Worm (Caenorhabditis elegans) whole organism, young adult: ENCODE measurements around the gene F53H2.1.

Experiments
- D2030.7 ChIP-seq: fragments of 200-800 bp; sonication (Bioruptor generic); IDR thresholded peaks from 2 replicates; pipeline ENCODE4 v1.3.6; 2022; ENCODE audit warnings: missing genetic modification reagents, missing genetic modification characterization, missing compliant biosample characterization
- F49E8.2 ChIP-seq: sonication (generic microtip); optimal IDR thresholded peaks from 3 replicates; lab custom pipeline; 2017; ENCODE audit warnings: missing genetic modification characterization, mild to moderate bottlenecking, missing compliant biosample characterization, antibody characterized with exemption, moderate library complexity; ENCODE audit not compliant: insufficient read depth
- attf-6 ChIP-seq: fragments of 200-800 bp; sonication (Bioruptor generic); IDR thresholded peaks from 2 replicates; pipeline ENCODE4 v1.3.6; 2022; ENCODE audit warnings: missing genetic modification reagents, missing genetic modification characterization, missing compliant biosample characterization
- ccch-3 ChIP-seq: fragments of 200-800 bp; sonication (Bioruptor generic); optimal IDR thresholded peaks from 2 replicates; lab custom pipeline; 2018; ENCODE audit warnings: mild to moderate bottlenecking, missing genetic modification characterization, missing compliant biosample characterization
- ceh-100 ChIP-seq: fragments of 200-800 bp; sonication (Bioruptor generic); IDR thresholded peaks from 2 replicates; pipeline ENCODE4 v1.3.6; 2022; ENCODE audit warnings: missing genetic modification reagents, missing genetic modification characterization, missing compliant biosample characterization
- ceh-91 ChIP-seq: fragments of 200-800 bp; sonication (Bioruptor generic); IDR thresholded peaks from 2 replicates; pipeline ENCODE4 v1.3.6; 2022; ENCODE audit warnings: missing genetic modification reagents, missing genetic modification characterization, missing compliant biosample characterization
- dox-1 ChIP-seq: fragments of 200-800 bp; sonication (Bioruptor generic); IDR thresholded peaks from 2 replicates; pipeline ENCODE4 v1.3.6; 2022; ENCODE audit warnings: missing genetic modification reagents, missing genetic modification characterization, missing compliant biosample characterization
- him-1 ChIP-seq: sonication (generic microtip); optimal IDR thresholded peaks from 2 replicates; lab custom pipeline; 2016; ENCODE audit warnings: missing genotype, missing genetic modification reagents, missing genetic modification characterization, missing compliant biosample characterization
- hmg-1.2 ChIP-seq: fragments of 200-800 bp; sonication (Bioruptor generic); IDR thresholded peaks from 2 replicates; pipeline ENCODE4 v1.3.6; 2022; ENCODE audit warnings: missing genetic modification reagents, missing genetic modification characterization, missing compliant biosample characterization
- lag-1 ChIP-seq: fragments of 200-800 bp; sonication (Bioruptor generic); IDR thresholded peaks from 2 replicates; pipeline ENCODE4 v1.3.6; 2022; ENCODE audit warnings: missing genetic modification reagents, missing genetic modification characterization, missing compliant biosample characterization
- lin-26 ChIP-seq: fragments of 200-800 bp; sonication (Bioruptor generic); IDR thresholded peaks from 2 replicates; pipeline ENCODE4 v1.3.6; 2022; ENCODE audit warnings: missing genetic modification reagents, missing genetic modification characterization, missing compliant biosample characterization
- lin-35 ChIP-seq, 3 experiments: fragments of 150-350 bp in 2 of 3; sonication (generic microtip) in 1 of 3; optimal IDR thresholded peaks; 2 replicates each; lab custom pipeline; 2014 to 2018; ENCODE audit warnings: missing biosample characterization in 3 of 3, missing genetic modification characterization in 3 of 3, missing genetic modification reagents in 3 of 3
- madf-3 ChIP-seq: fragments of 200-800 bp; sonication (Bioruptor generic); IDR thresholded peaks from 2 replicates; pipeline ENCODE4 v1.3.6; 2022; ENCODE audit warnings: missing genetic modification reagents, missing genetic modification characterization, missing compliant biosample characterization
- madf-6 ChIP-seq: fragments of 200-800 bp; sonication (Bioruptor generic); IDR thresholded peaks from 2 replicates; pipeline ENCODE4 v1.3.6; 2022; ENCODE audit warnings: missing genetic modification reagents, missing genetic modification characterization, missing compliant biosample characterization
- mcd-1 ChIP-seq: fragments of 200-800 bp; sonication (Bioruptor generic); IDR thresholded peaks from 2 replicates; pipeline ENCODE4 v1.3.6; 2022; ENCODE audit warnings: missing genetic modification reagents, missing genetic modification characterization, missing compliant biosample characterization
- nfyb-1 ChIP-seq: fragments of 200-800 bp; sonication (Bioruptor generic); IDR thresholded peaks from 2 replicates; pipeline ENCODE4 v1.3.6; 2022; ENCODE audit warnings: missing genetic modification reagents, missing genetic modification characterization, missing compliant biosample characterization
- nhr-120 ChIP-seq: fragments of 200-800 bp; sonication (Bioruptor generic); IDR thresholded peaks from 2 replicates; pipeline ENCODE4 v1.3.6; 2022; ENCODE audit warnings: missing genetic modification characterization, missing compliant biosample characterization
- nhr-80 ChIP-seq: sonication (generic microtip); optimal IDR thresholded peaks from 2 replicates; lab custom pipeline; 2016; ENCODE audit warnings: missing genetic modification characterization, missing compliant biosample characterization
- nhr-90 ChIP-seq: sonication (generic microtip); optimal IDR thresholded peaks from 2 replicates; lab custom pipeline; 2016; ENCODE audit warnings: missing genotype, mild to moderate bottlenecking, missing genetic modification characterization, missing compliant biosample characterization
- pbrm-1 ChIP-seq: fragments of 200-800 bp; sonication (Bioruptor generic); IDR thresholded peaks from 2 replicates; pipeline ENCODE4 v1.3.6; 2022; ENCODE audit warnings: missing genetic modification reagents, missing genetic modification characterization, missing compliant biosample characterization
- tbp1 ChIP-seq: fragments of 200-800 bp; sonication (Bioruptor generic); optimal IDR thresholded peaks from 2 replicates; lab custom pipeline; 2018; ENCODE audit warnings: mild to moderate bottlenecking, missing genetic modification characterization, missing compliant biosample characterization
- unc-62 ChIP-seq: fragments of 150-350 bp; optimal IDR thresholded peaks from 2 replicates; lab custom pipeline; 2014; ENCODE audit warnings: missing biosample characterization, missing genetic modification reagents, missing genetic modification characterization
- xnd-1 ChIP-seq: sonication (generic microtip); optimal IDR thresholded peaks from 2 replicates; lab custom pipeline; 2016; ENCODE audit warnings: missing genotype, missing genetic modification reagents, missing genetic modification characterization, missing compliant biosample characterization
- ztf-28 ChIP-seq: fragments of 200-800 bp; sonication (Bioruptor generic); IDR thresholded peaks from 2 replicates; pipeline ENCODE4 v1.3.6; 2022; ENCODE audit warnings: missing genetic modification reagents, missing genetic modification characterization, missing compliant biosample characterization

The F53H2.1 gene

ce11 chrV:20424229-20425182, 37.0 kb downstream of the F53H2.1 start (continued):
- TF ChIP-seq D2030.7 (GFP tag; lab: Robert Waterston, UW) (peak; percentile 45; the same call in 1 of the 2 replicates), nhr-120 (GFP tag; lab: Robert Waterston, UW) (no peak), tbp1 (GFP tag; lab: Kevin White, UChicago) (peak; percentile 16), nhr-80 (tag; lab: Kevin White, UChicago) (peak; percentile 37), lin-35 (GFP tag; optimal IDR thresholded peaks at IDR 0.05; lab: Kevin White, UChicago) (peak in 1 of 3 experiments; percentile 51), ceh-91 (GFP tag; lab: Robert Waterston, UW) (peak; percentile 29; the same call in 1 of the 2 replicates), lin-26 (GFP tag; lab: Robert Waterston, UW) (0 out of 2 replicates have a peak, but pooled peaks have one; percentile 41), pbrm-1 (GFP tag; lab: Robert Waterston, UW) (0 out of 2 replicates have a peak, but pooled peaks have one; percentile 11), ztf-28 (peak; percentile 55; the same call in 1 of the 2 replicates), attf-6 (GFP tag; lab: Robert Waterston, UW) (no peak), nhr-90 (tag; lab: Kevin White, UChicago) (no peak), hmg-1.2 (GFP tag; lab: Robert Waterston, UW) (peak; percentile 66; the same call in 1 of the 2 replicates), mcd-1 (GFP tag; lab: Robert Waterston, UW) (peak; percentile 41), ceh-100 (no peak), unc-62 (peak; percentile 23)
- TF ChIP-seq, all 124 proteins: peak for 20

ce11 chrV:20425183-20425400, 37.6 kb downstream of the F53H2.1 start, which contains the start of the genes fce-2 and F48F5.8:
TSS of gene fce-2 (plus strand) at chrV:20425301.
TSS of gene F48F5.8 (plus strand) at chrV:20425342.
- TF ChIP-seq lag-1 (GFP tag; lab: Robert Waterston, UW), result no peak
- no peak for TF ChIP-seq madf-3 (GFP tag; lab: Robert Waterston, UW)
- no peak for TF ChIP-seq F49E8.2
- no peak for TF ChIP-seq ccch-3 (GFP tag; lab: Kevin White, UChicago)

ce11 chrV:20431390-20431789, 43.9 kb downstream of the F53H2.1 start:
- TF ChIP-seq madf-6 (GFP tag; lab: Robert Waterston, UW) (peak; percentile 70), xnd-1 (tag; lab: Kevin White, UChicago) (peak; percentile 56), nfyb-1 (0 out of 2 replicates have a peak, but pooled peaks have one; percentile 49), dox-1 (GFP tag; lab: Robert Waterston, UW) (peak; percentile 33; the same call in 1 of the 2 replicates), him-1 (tag; lab: Kevin White, UChicago) (peak; percentile 49), D2030.7 (GFP tag; lab: Robert Waterston, UW) (0 out of 2 replicates have a peak, but pooled peaks have one; percentile 35)
